Fruit fly (Drosophila melanogaster) whole organism, pupa: Measurements from ENCODE around the gene CG14971.

ENCODE experiments used
- CG14655 ChIP-seq: fragments of 200-800 bp; sonication (Bioruptor generic); optimal IDR thresholded peaks from 3 replicates; lab custom pipeline; 2017; ENCODE audit warnings: mild to moderate bottlenecking, missing biosample characterization, missing genetic modification reagents, missing genetic modification characterization
- CG34367 ChIP-seq: fragments of 200-800 bp; sonication (Bioruptor generic); optimal IDR thresholded peaks from 2 replicates; lab custom pipeline; 2018; ENCODE audit warnings: missing biosample characterization, mild to moderate bottlenecking, missing genetic modification characterization
- CG4496 ChIP-seq: fragments of 200-800 bp; sonication (Bioruptor generic); IDR thresholded peaks from 3 replicates; pipeline ENCODE4 v1.3.6; 2022; ENCODE audit warnings: missing biosample characterization, missing genetic modification characterization
- CG8301 ChIP-seq: fragments of 200-800 bp; sonication (Bioruptor generic); optimal IDR thresholded peaks from 2 replicates; lab custom pipeline; 2018; ENCODE audit warnings: missing biosample characterization, mild to moderate bottlenecking, missing genetic modification characterization
- CG9948 ChIP-seq: fragments of 200-800 bp; sonication (Bioruptor generic); optimal IDR thresholded peaks from 2 replicates; lab custom pipeline; 2018; ENCODE audit warnings: missing biosample characterization, mild to moderate bottlenecking, missing genetic modification characterization, moderate library complexity
- D1 ChIP-seq: fragments of 200-800 bp; sonication (Bioruptor generic); optimal IDR thresholded peaks from 2 replicates; lab custom pipeline; 2018; ENCODE audit warnings: missing biosample characterization, mild to moderate bottlenecking, missing genetic modification characterization, moderate library complexity
- Pif1B ChIP-seq: fragments of 200-800 bp; sonication (Bioruptor generic); optimal IDR thresholded peaks from 3 replicates; lab custom pipeline; 2016; ENCODE audit warnings: missing biosample characterization, missing genetic modification characterization
- fd96Ca ChIP-seq: fragments of 200-800 bp; sonication (Bioruptor generic); IDR thresholded peaks from 3 replicates; pipeline ENCODE4 v1.3.6; 2022; ENCODE audit warnings: missing biosample characterization, missing genetic modification characterization

DNA sequence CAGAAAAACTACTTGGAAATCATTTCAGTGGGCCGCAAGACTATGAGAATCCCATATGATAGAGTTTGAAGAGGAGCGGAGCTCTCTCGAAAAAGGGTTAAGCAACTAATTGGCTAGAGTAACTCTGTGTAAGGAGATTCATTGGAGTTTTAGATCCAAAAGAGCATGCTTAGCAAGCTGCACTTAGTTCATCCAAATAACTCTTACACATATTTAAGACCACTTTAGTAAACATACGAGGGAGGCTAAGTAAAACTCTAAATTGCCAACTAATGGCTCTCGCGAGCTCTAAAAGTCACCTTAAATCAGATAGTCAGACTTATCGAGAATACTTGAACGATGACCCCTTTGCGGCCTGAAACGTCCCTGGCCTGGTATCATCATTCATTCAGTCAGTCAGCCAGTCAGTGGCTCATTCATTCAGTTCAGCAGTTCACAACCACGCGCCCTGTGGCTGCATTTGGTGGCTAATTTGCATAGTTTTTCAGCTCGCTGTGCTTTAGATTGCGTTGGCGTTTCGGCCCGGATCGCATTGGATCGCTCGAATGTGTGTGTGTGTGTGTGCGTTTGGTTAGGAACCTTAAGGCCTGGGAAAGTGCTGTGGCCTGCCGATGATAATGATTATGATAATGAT, 16.1 kb downstream of the CG14971 start:
- TF ChIP-seq CG34367 (tag; lab: Kevin White, UChicago), result no peak
- TF ChIP-seq CG8301 (tag; lab: Kevin White, UChicago), result no peak
- TF ChIP-seq fd96Ca, result no peak
- TF ChIP-seq CG4496 (GFP tag; lab: Robert Waterston, UW), result no peak
- TF ChIP-seq Pif1B (GFP tag; lab: Kevin White, UChicago), result no peak
- TF ChIP-seq CG9948 (tag; lab: Kevin White, UChicago), result no peak
- no peak for TF ChIP-seq D1 (tag; lab: Kevin White, UChicago)
- TF ChIP-seq CG14655, result no peak
